Worm (Caenorhabditis elegans) whole organism, L1 larva: Measurements from ENCODE around the gene snt-1.

Experiments used
- C16A3.4 ChIP-seq: fragments of 150-350 bp; optimal IDR thresholded peaks from 2 replicates; lab custom pipeline; 2014; ENCODE audit warnings: missing biosample characterization, missing genetic modification characterization
- Y116A8C.19 ChIP-seq: sonication (generic microtip); optimal IDR thresholded peaks from 2 replicates; lab custom pipeline; 2016; ENCODE audit warnings: missing compliant biosample characterization, missing genetic modification characterization, borderline replicate concordance
- aly-2 ChIP-seq: fragments of 150-350 bp; optimal IDR thresholded peaks from 2 replicates; lab custom pipeline; 2014; ENCODE audit warnings: missing biosample characterization, missing genetic modification characterization
- ceh-63 ChIP-seq: fragments of 200-800 bp; sonication (Bioruptor generic); optimal IDR thresholded peaks from 2 replicates; lab custom pipeline; 2018; ENCODE audit warnings: mild to moderate bottlenecking, missing genetic modification characterization, missing compliant biosample characterization
- ceh-82 ChIP-seq, 3 experiments: fragments of 150-350 bp in 1 of 3; sonication (generic microtip) in 2 of 3; optimal IDR thresholded peaks; 2 replicates each; lab custom pipeline; 2014 to 2017; ENCODE audit warnings: missing biosample characterization in 3 of 3, missing genetic modification characterization in 3 of 3
- ceh-88 ChIP-seq: fragments of 200-800 bp; sonication (Bioruptor generic); IDR thresholded peaks from 2 replicates; pipeline ENCODE4 v1.3.6; 2022; ENCODE audit warnings: missing genetic modification characterization, missing compliant biosample characterization
- ceh-90 ChIP-seq: sonication (generic microtip); optimal IDR thresholded peaks from 2 replicates; lab custom pipeline; 2016; ENCODE audit warnings: missing genetic modification characterization, missing compliant biosample characterization
- dpl-1 ChIP-seq, 3 experiments: fragments of 150-350 bp in 2 of 3; sonication (generic microtip) in 1 of 3; optimal IDR thresholded peaks; 2 replicates each; lab custom pipeline; 2014 to 2017; ENCODE audit warnings: missing biosample characterization in 3 of 3, missing genetic modification characterization in 3 of 3, missing genetic modification reagents in 3 of 3
- dsc-1 ChIP-seq: sonication (generic microtip); optimal IDR thresholded peaks from 2 replicates; lab custom pipeline; 2016; ENCODE audit warnings: mild to moderate bottlenecking, missing genetic modification characterization, missing compliant biosample characterization
- efl-1 ChIP-seq, 4 experiments: fragments of 150-350 bp; optimal IDR thresholded peaks in 3 of 4; peaks in 1 of 4; 1 replicate in 1 of 4; 2 replicates in 3 of 4; lab custom pipeline; 2014; ENCODE audit warnings: missing biosample characterization in 2 of 4, missing genetic modification characterization in 2 of 4, missing genetic modification reagents in 2 of 4
- egl-13 ChIP-seq: sonication (generic microtip); optimal IDR thresholded peaks from 2 replicates; lab custom pipeline; 2016; ENCODE audit warnings: missing genotype, missing genetic modification reagents, missing genetic modification characterization, missing compliant biosample characterization
- egl-27 ChIP-seq, 2 experiments: fragments of 150-350 bp in 1 of 2; sonication (generic microtip); optimal IDR thresholded peaks; 3 replicates each; lab custom pipeline; 2017 to 2018; ENCODE audit warnings: missing biosample characterization in 2 of 2, missing genetic modification characterization in 2 of 2, missing genetic modification reagents in 2 of 2
- fkh-8 ChIP-seq: sonication (generic microtip); optimal IDR thresholded peaks from 2 replicates; lab custom pipeline; 2016; ENCODE audit warnings: mild to moderate bottlenecking, missing genetic modification characterization, missing compliant biosample characterization
- grh-1 ChIP-seq: fragments of 200-800 bp; sonication (Bioruptor generic); IDR thresholded peaks from 2 replicates; pipeline ENCODE4 v1.3.6; 2022; ENCODE audit warnings: missing genetic modification reagents, missing genetic modification characterization, missing compliant biosample characterization
- hlh-17 ChIP-seq: fragments of 200-800 bp; sonication (Bioruptor generic); optimal IDR thresholded peaks from 2 replicates; lab custom pipeline; 2018; ENCODE audit warnings: missing genetic modification characterization, mild to moderate bottlenecking, missing compliant biosample characterization, moderate library complexity, borderline replicate concordance
- hlh-4 ChIP-seq: sonication (generic microtip); optimal IDR thresholded peaks from 2 replicates; lab custom pipeline; 2016; ENCODE audit warnings: mild to moderate bottlenecking, missing genetic modification characterization, missing compliant biosample characterization
- isw-1 ChIP-seq: fragments of 200-800 bp; sonication (Bioruptor generic); IDR thresholded peaks from 2 replicates; pipeline ENCODE4 v1.3.6; 2022; ENCODE audit warnings: missing genetic modification characterization, missing compliant biosample characterization
- jun-1 ChIP-seq: fragments of 150-350 bp; optimal IDR thresholded peaks from 2 replicates; lab custom pipeline; 2014; ENCODE audit warnings: missing biosample characterization, missing genetic modification reagents, missing genetic modification characterization
- lin-13 ChIP-seq: fragments of 150-350 bp; optimal IDR thresholded peaks from 2 replicates; lab custom pipeline; 2014; ENCODE audit warnings: missing biosample characterization, missing genetic modification reagents, missing genetic modification characterization
- lin-14 ChIP-seq: fragments of 200-800 bp; sonication (Bioruptor generic); optimal IDR thresholded peaks from 2 replicates; lab custom pipeline; 2018; ENCODE audit warnings: mild to moderate bottlenecking, missing genetic modification characterization, moderate library complexity, missing compliant biosample characterization
- lin-35 ChIP-seq, 2 experiments: fragments of 150-350 bp; optimal IDR thresholded peaks; 2 replicates each; lab custom pipeline; 2014; ENCODE audit warnings: missing biosample characterization in 2 of 2, missing genetic modification characterization in 2 of 2, missing genetic modification reagents in 2 of 2
- lir-3 ChIP-seq: sonication (generic microtip); optimal IDR thresholded peaks from 2 replicates; lab custom pipeline; 2016; ENCODE audit warnings: mild to moderate bottlenecking, missing genetic modification characterization, moderate library complexity, missing compliant biosample characterization; ENCODE audit not compliant: poor library complexity
- mdl-1 ChIP-seq, 2 experiments: fragments of 150-350 bp; optimal IDR thresholded peaks; 2 replicates each; lab custom pipeline; 2014 to 2017; ENCODE audit warnings: missing biosample characterization in 2 of 2, missing genetic modification characterization in 2 of 2, inconsistent platforms in 1 of 2
- nhr-11 ChIP-seq: fragments of 150-350 bp; optimal IDR thresholded peaks from 2 replicates; lab custom pipeline; 2014; ENCODE audit warnings: missing biosample characterization, missing genetic modification characterization
- nhr-12 ChIP-seq: sonication (generic microtip); optimal IDR thresholded peaks from 2 replicates; lab custom pipeline; 2017; ENCODE audit warnings: missing biosample characterization, missing genetic modification characterization
- nhr-19 ChIP-seq: fragments of 200-800 bp; sonication (Bioruptor generic); conservative IDR thresholded peaks from 2 replicates; pipeline ENCODE4 v1.3.6; 2022; ENCODE audit warnings: missing genetic modification characterization, missing compliant biosample characterization
- nhr-20 ChIP-seq: sonication (generic microtip); optimal IDR thresholded peaks from 2 replicates; lab custom pipeline; 2016; ENCODE audit warnings: mild to moderate bottlenecking, missing genetic modification characterization, missing compliant biosample characterization
- nhr-47 ChIP-seq: sonication (generic microtip); optimal IDR thresholded peaks from 2 replicates; lab custom pipeline; 2016; ENCODE audit warnings: mild to moderate bottlenecking, missing genetic modification characterization, moderate library complexity, missing compliant biosample characterization
- nhr-71 ChIP-seq: sonication (generic microtip); optimal IDR thresholded peaks from 2 replicates; lab custom pipeline; 2016; ENCODE audit warnings: mild to moderate bottlenecking, missing genetic modification characterization, moderate library complexity, missing compliant biosample characterization
- nhr-76 ChIP-seq: sonication (generic microtip); optimal IDR thresholded peaks from 2 replicates; lab custom pipeline; 2017; ENCODE audit warnings: missing biosample characterization, missing genetic modification characterization
- nhr-85 ChIP-seq: sonication (generic microtip); peaks from one replicate; lab custom pipeline; 2016; ENCODE audit warnings: missing genetic modification characterization, inconsistent platforms, missing compliant biosample characterization
- nhr-90 ChIP-seq: sonication (generic microtip); optimal IDR thresholded peaks from 2 replicates; lab custom pipeline; 2016; ENCODE audit warnings: mild to moderate bottlenecking, missing genetic modification characterization, missing compliant biosample characterization; ENCODE audit not compliant: poor library complexity
- pax-3 ChIP-seq: fragments of 200-800 bp; sonication (Bioruptor generic); optimal IDR thresholded peaks from 2 replicates; lab custom pipeline; 2018; ENCODE audit warnings: mild to moderate bottlenecking, missing genetic modification characterization, moderate library complexity, missing compliant biosample characterization
- rnt-1 ChIP-seq: sonication (generic microtip); optimal IDR thresholded peaks from 2 replicates; lab custom pipeline; 2016; ENCODE audit warnings: mild to moderate bottlenecking, missing genetic modification characterization, moderate library complexity, missing compliant biosample characterization
- skn-1 ChIP-seq: fragments of 150-350 bp; optimal IDR thresholded peaks from 2 replicates; lab custom pipeline; 2014; ENCODE audit warnings: missing biosample characterization, missing genetic modification characterization
- swsn-7 ChIP-seq: sonication (generic microtip); optimal IDR thresholded peaks from 2 replicates; lab custom pipeline; 2016; ENCODE audit warnings: missing genetic modification characterization, missing compliant biosample characterization
- tbx-2 ChIP-seq: sonication (generic microtip); optimal IDR thresholded peaks from 2 replicates; lab custom pipeline; 2016; ENCODE audit warnings: missing genetic modification characterization, missing compliant biosample characterization
- unc-130 ChIP-seq: fragments of 150-350 bp; optimal IDR thresholded peaks from 2 replicates; lab custom pipeline; 2017; ENCODE audit warnings: missing biosample characterization, missing genetic modification characterization, inconsistent platforms
- unc-30 ChIP-seq: sonication (generic microtip); optimal IDR thresholded peaks from 2 replicates; lab custom pipeline; 2017; ENCODE audit warnings: missing biosample characterization, missing genetic modification characterization
- unc-86 ChIP-seq: sonication (generic microtip); optimal IDR thresholded peaks from 2 replicates; lab custom pipeline; 2016; ENCODE audit warnings: missing genetic modification characterization, missing compliant biosample characterization

Gene snt-1

DNA sequence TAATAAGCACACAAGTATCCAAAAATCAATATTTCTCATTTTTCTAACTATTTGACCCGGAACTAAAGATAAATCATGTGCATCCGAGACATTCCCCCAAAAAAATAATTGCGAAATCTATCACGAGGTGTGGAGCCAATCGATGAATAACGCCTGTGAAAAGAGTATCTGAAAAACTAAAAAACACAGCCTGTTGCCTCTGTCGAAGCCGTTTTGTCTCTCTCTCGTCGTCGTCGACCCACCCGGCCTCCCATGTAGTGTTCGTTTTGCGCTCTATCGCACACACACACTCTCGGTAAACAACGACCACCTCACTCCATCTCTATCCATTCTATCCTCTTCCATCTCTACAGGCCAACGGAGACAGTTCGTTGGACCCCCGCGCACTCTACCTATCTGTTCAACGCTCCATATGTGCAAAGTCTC lies 28.0 kb upstream of the snt-1 start (continued):
- TF ChIP-seq nhr-71 (tag; lab: Kevin White, UChicago) (peak; percentile 75), ceh-88 (GFP tag; lab: Robert Waterston, UW) (no peak), skn-1 (tag; lab: Kevin White, UChicago) (peak; percentile 65), hlh-17 (GFP tag; lab: Kevin White, UChicago) (no peak), ceh-63 (no peak), jun-1 (peak; percentile 51), lir-3 (tag; lab: Kevin White, UChicago) (peak; percentile 7), C16A3.4 (tag; lab: Kevin White, UChicago) (peak; percentile 36), efl-1 (optimal IDR thresholded peaks at IDR 0.05; lab: Kevin White, UChicago) (peak; percentile 31 to 43), efl-1 (GFP tag; optimal IDR thresholded peaks at IDR 0.05 in 1 of 2; lab: Kevin White, UChicago) (peak; percentile 42 to 90), hlh-4 (tag; lab: Kevin White, UChicago) (no peak), nhr-12 (tag; lab: Kevin White, UChicago) (no peak), nhr-85 (tag; lab: Kevin White, UChicago) (peak; percentile 20), mdl-1 (tag; optimal IDR thresholded peaks at IDR 0.05; lab: Kevin White, UChicago) (peak in 1 of 2 experiments; percentile 17), unc-30 (no peak), pax-3 (peak; percentile 70), swsn-7 (tag; lab: Kevin White, UChicago) (peak; percentile 37), unc-130 (tag; lab: Kevin White, UChicago) (peak; percentile 81), ceh-82 (tag; optimal IDR thresholded peaks at IDR 0.05; lab: Kevin White, UChicago) (peak in 1 of 3 experiments; percentile 61), nhr-20 (peak; percentile 43), lin-35 (GFP tag; optimal IDR thresholded peaks at IDR 0.05; lab: Kevin White, UChicago) (peak; percentile 32 to 60), fkh-8 (tag; lab: Kevin White, UChicago) (peak; percentile 84), dpl-1 (GFP tag; optimal IDR thresholded peaks at IDR 0.05; lab: Kevin White, UChicago) (peak; percentile 1 to 44 (median 30)), grh-1 (GFP tag; lab: Robert Waterston, UW) (no peak), isw-1 (GFP tag; lab: Robert Waterston, UW) (peak; percentile 52)
- TF ChIP-seq, all 84 proteins: peak for 35

DNA sequence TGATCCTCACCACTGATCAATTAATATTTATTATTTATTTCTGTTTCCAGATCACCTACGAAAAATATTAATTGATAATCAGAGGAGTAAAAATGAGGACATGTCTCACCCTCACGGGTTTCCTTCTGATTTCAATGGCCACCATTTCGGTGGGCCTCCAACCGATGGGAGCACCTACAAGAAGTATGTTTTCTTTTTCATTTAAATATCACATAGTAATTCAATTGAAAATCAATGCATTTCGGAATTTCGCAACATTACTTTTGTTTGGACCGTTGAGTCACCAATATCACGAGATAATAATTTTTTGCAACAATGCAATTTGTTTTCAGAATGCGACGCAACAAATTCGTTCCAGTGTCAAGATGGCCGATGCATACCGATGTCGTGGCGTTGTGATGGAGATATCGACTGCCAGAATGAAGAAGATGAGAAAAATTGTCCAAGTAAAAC lies 27.4 kb upstream of the snt-1 start, which contains the start of gene gldi-2:
Gene gldi-2 (plus strand): TSS at position 51 of the 453 bp plus-strand sequence.
- no peak for TF ChIP-seq nhr-11 (tag; lab: Kevin White, UChicago)
- no peak for TF ChIP-seq skn-1 (tag; lab: Kevin White, UChicago)
- no peak for TF ChIP-seq nhr-20
- TF ChIP-seq Y116A8C.19, result no peak
- TF ChIP-seq nhr-76 (tag; lab: Kevin White, UChicago), result no peak
- TF ChIP-seq tbx-2, result no peak
- TF ChIP-seq ceh-63, result no peak
- no peak for TF ChIP-seq egl-13 (tag; lab: Kevin White, UChicago)
- TF ChIP-seq nhr-90, result no peak
- TF ChIP-seq nhr-71 (tag; lab: Kevin White, UChicago), result no peak
- no peak for TF ChIP-seq nhr-47 (tag; lab: Kevin White, UChicago)
- TF ChIP-seq unc-86, result no peak
- TF ChIP-seq hlh-17 (GFP tag; lab: Kevin White, UChicago), result no peak

DNA sequence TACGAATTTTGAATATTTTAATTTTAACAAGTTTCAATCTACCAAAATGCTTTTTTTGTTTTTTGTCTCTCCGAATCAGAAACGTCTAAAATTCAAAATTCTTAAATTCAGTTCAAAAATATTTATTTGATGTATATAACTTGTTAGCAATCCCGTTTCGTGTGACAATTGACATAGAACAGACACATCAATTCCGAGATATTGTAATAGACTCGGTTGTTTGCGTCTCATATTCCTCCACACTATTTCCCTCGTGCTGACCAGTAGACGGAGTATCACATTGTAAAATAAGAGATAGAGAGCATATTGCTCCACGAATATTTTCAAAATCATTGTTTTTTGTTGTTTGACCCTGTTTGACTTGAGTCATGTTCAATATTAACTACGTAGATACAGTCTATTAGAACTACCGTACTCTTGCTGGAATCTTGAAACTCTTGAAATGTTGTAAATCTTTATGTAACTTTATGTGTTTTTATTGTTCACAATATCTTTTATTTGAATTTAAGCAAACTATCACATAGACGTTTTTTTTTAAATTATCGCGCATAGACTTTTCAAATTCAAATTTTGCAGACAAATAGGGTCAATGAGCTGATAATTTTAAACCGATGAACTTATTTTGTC lies 22.0 kb upstream of the snt-1 start, which contains the start of gene T13C2.3:
Gene T13C2.3 (plus strand): TSS at position 577 of the 627 bp plus-strand sequence.
- TF ChIP-seq lin-13 (GFP tag; lab: Kevin White, UChicago) (no peak), lin-14 (GFP tag; lab: Kevin White, UChicago) (peak; percentile 31), nhr-90 (no peak), ceh-63 (no peak), nhr-19 (GFP tag; lab: Robert Waterston, UW) (no peak), rnt-1 (peak; percentile 6), dsc-1 (tag; lab: Kevin White, UChicago) (no peak), efl-1 (optimal IDR thresholded peaks at IDR 0.05; lab: Kevin White, UChicago) (no peak), efl-1 (GFP tag; optimal IDR thresholded peaks at IDR 0.05 in 1 of 2; lab: Kevin White, UChicago) (peak in 1 of 2 experiments; percentile 9), nhr-12 (tag; lab: Kevin White, UChicago) (no peak), egl-27 (tag; optimal IDR thresholded peaks at IDR 0.05; lab: Kevin White, UChicago) (no peak), mdl-1 (tag; optimal IDR thresholded peaks at IDR 0.05; lab: Kevin White, UChicago) (no peak), ceh-90 (tag; lab: Kevin White, UChicago) (no peak), aly-2 (tag; lab: Kevin White, UChicago) (no peak), tbx-2 (no peak), nhr-76 (tag; lab: Kevin White, UChicago) (no peak), C16A3.4 (tag; lab: Kevin White, UChicago) (no peak), Y116A8C.19 (no peak)
